Worm (Caenorhabditis elegans): Measurements from ENCODE around the gene delm-1.

The delm-1 gene

ce11 chrIV:9146819-9147518 is 11.7 kb upstream of the delm-1 start, which contains the start of the genes rpb-12 and aly-2:
Gene rpb-12, minus strand, starts transcription at chrIV:9146869.
Gene aly-2, plus strand, starts transcription at chrIV:9147468.
- TF ChIP-seq athp-1 (tag; optimal IDR thresholded peaks at IDR 0.05) (no peak), attf-5 (GFP tag; optimal IDR thresholded peaks at IDR 0.05) (peak; percentile 54), let-526 (GFP tag; IDR thresholded peaks at IDR 0.05) (no peak), lin-26 (GFP tag; IDR thresholded peaks at IDR 0.05) (no peak), snpc-1.1 (tag; optimal IDR thresholded peaks at IDR 0.05; ENCODE audit: insufficient read depth) (peak; percentile 59), C17E4.6 (GFP tag; IDR thresholded peaks at IDR 0.05) (peak; percentile 50; the same call in 1 of the 2 replicates), madf-8 (GFP tag; conservative IDR thresholded peaks at IDR 0.05) (peak; percentile 91), pha-4 (tag; optimal IDR thresholded peaks at IDR 0.05) (no peak), snpc-1.3 (tag; optimal IDR thresholded peaks at IDR 0.05; ENCODE audit: insufficient read depth) (peak; percentile 50), ceh-58 (GFP tag; IDR thresholded peaks at IDR 0.05) (no peak), die-1 (tag; optimal IDR thresholded peaks at IDR 0.05) (no peak), nfya-1 (tag; optimal IDR thresholded peaks at IDR 0.05; ENCODE audit: borderline replicate concordance, insufficient read depth) (no peak), lin-40 (tag; optimal IDR thresholded peaks at IDR 0.05) (no peak), Y56A3A.18 (GFP tag; IDR thresholded peaks at IDR 0.05) (no peak), cebp-1 (GFP tag; IDR thresholded peaks at IDR 0.05) (peak; percentile 82), cebp-1 (tag; optimal IDR thresholded peaks at IDR 0.05) (peak; percentile 93), snpc-3.4 (tag; optimal IDR thresholded peaks at IDR 0.05) (peak; percentile 91), ccch-3 (GFP tag; optimal IDR thresholded peaks at IDR 0.05) (no peak), dox-1 (GFP tag; IDR thresholded peaks at IDR 0.05) (peak; percentile 92), rec-8 (tag; optimal IDR thresholded peaks at IDR 0.05) (no peak), hlh-12 (tag; optimal IDR thresholded peaks at IDR 0.05) (no peak), unc-62 (GFP tag; optimal IDR thresholded peaks at IDR 0.05) (no peak), ztf-3 (GFP tag; optimal IDR thresholded peaks at IDR 0.05) (no peak), unc-130 (GFP tag; optimal IDR thresholded peaks at IDR 0.05) (peak; percentile 65), aptf-2 (GFP tag; conservative IDR thresholded peaks at IDR 0.05) (no peak), attf-6 (GFP tag; IDR thresholded peaks at IDR 0.05) (peak; percentile 83), mes-4 (tag; optimal IDR thresholded peaks at IDR 0.05) (no peak), lin-35 (GFP tag; optimal IDR thresholded peaks at IDR 0.05) (peak in 1 of 3 experiments; percentile 66), D2030.7 (GFP tag; IDR thresholded peaks at IDR 0.05) (peak; percentile 91), F39B2.1 (GFP tag; IDR thresholded peaks at IDR 0.05) (no peak), ekl-4 (GFP tag; IDR thresholded peaks at IDR 0.05) (peak; percentile 67; the same call in 1 of the 2 replicates), T26A5.8 (tag; optimal IDR thresholded peaks at IDR 0.05) (no peak), B0336.3 (GFP tag; IDR thresholded peaks at IDR 0.05) (peak; percentile 74), fkh-3 (tag; optimal IDR thresholded peaks at IDR 0.05) (no peak), hsf-1 (GFP tag; IDR thresholded peaks at IDR 0.05) (peak; percentile 82), K11D2.4 (GFP tag; IDR thresholded peaks at IDR 0.05) (no peak), K12H6.12 (tag; optimal IDR thresholded peaks at IDR 0.05) (no peak), nfya-2 (GFP tag; IDR thresholded peaks at IDR 0.05) (no peak), ceh-27 (GFP tag; optimal IDR thresholded peaks at IDR 0.05) (peak; percentile 23), lin-54 (GFP tag; optimal IDR thresholded peaks at IDR 0.05) (peak; percentile 81), repo-1 (tag; optimal IDR thresholded peaks at IDR 0.05) (no peak), dpl-1 (GFP tag; optimal IDR thresholded peaks at IDR 0.05) (peak; percentile 88), zim-3 (tag; optimal IDR thresholded peaks at IDR 0.05) (no peak), tbx-9 (tag; optimal IDR thresholded peaks at IDR 0.05; ENCODE audit: borderline replicate concordance) (no peak), Y53G8AR.9 (GFP tag; conservative IDR thresholded peaks at IDR 0.05) (0 out of 2 replicates have a peak, but pooled peaks have one; percentile 39), bed-2 (GFP tag; IDR thresholded peaks at IDR 0.05) (no peak), mel-28 (tag; optimal IDR thresholded peaks at IDR 0.05; ENCODE audit: borderline replicate concordance) (no peak)

All from whole organism, young adult.